Fruit fly (Drosophila melanogaster) whole organism, embryonic: ENCODE results near the gene pkaap.

Experiments used
- Antp ChIP-seq: fragments of 200-800 bp; sonication (Bioruptor generic); optimal IDR thresholded peaks from 3 replicates; lab custom pipeline; 2016; ENCODE audit warnings: missing biosample characterization, missing genetic modification characterization
- Atf-2 ChIP-seq: fragments of 200-800 bp; sonication (Bioruptor generic); optimal IDR thresholded peaks from 2 replicates; lab custom pipeline; 2016; ENCODE audit warnings: missing biosample characterization, missing genetic modification characterization
- CG10462 ChIP-seq: fragments of 200-800 bp; sonication (Bioruptor generic); optimal IDR thresholded peaks from 2 replicates; lab custom pipeline; 2016; ENCODE audit warnings: missing biosample characterization, missing genetic modification characterization
- CG11085 ChIP-seq: fragments of 200-800 bp; sonication (Bioruptor generic); IDR thresholded peaks from 2 replicates; pipeline ENCODE4 v1.3.6; 2022; ENCODE audit warnings: missing biosample characterization, missing genetic modification characterization
- CG15514 ChIP-seq: fragments of 200-800 bp; sonication (Bioruptor generic); optimal IDR thresholded peaks from 3 replicates; lab custom pipeline; 2017; ENCODE audit warnings: missing biosample characterization, missing genetic modification characterization, mild to moderate bottlenecking, moderate library complexity, missing genetic modification reagents
- CG16813 ChIP-seq: fragments of 200-800 bp; sonication (Bioruptor generic); IDR thresholded peaks from 3 replicates; pipeline ENCODE4 v1.3.6; 2022; ENCODE audit warnings: missing biosample characterization, missing genetic modification characterization; ENCODE audit not compliant: partially characterized antibody
- CG17829 ChIP-seq: fragments of 200-800 bp; optimal IDR thresholded peaks from 2 replicates; lab custom pipeline; 2019; ENCODE audit warnings: missing biosample characterization, mild to moderate bottlenecking, missing genetic modification characterization, moderate library complexity
- CG18619 ChIP-seq: fragments of 200-800 bp; sonication (Bioruptor generic); optimal IDR thresholded peaks from 3 replicates; lab custom pipeline; 2017; ENCODE audit warnings: missing biosample characterization, mild to moderate bottlenecking, missing genetic modification characterization
- CG3163 ChIP-seq: fragments of 200-800 bp; sonication (Bioruptor generic); optimal IDR thresholded peaks from 3 replicates; lab custom pipeline; 2016; ENCODE audit warnings: missing biosample characterization, missing genetic modification characterization
- CG34422 ChIP-seq: fragments of 200-800 bp; sonication (Bioruptor generic); IDR thresholded peaks from 3 replicates; pipeline ENCODE4 v1.3.6; 2022; ENCODE audit warnings: missing biosample characterization, missing genetic modification characterization
- CG6654 ChIP-seq: fragments of 200-800 bp; sonication (Bioruptor generic); optimal IDR thresholded peaks from 2 replicates; lab custom pipeline; 2017; ENCODE audit warnings: missing biosample characterization, mild to moderate bottlenecking, missing genetic modification characterization
- CG6854 ChIP-seq: fragments of 200-800 bp; sonication (Bioruptor generic); optimal IDR thresholded peaks from 3 replicates; lab custom pipeline; 2017; ENCODE audit warnings: missing biosample characterization, mild to moderate bottlenecking, missing genetic modification characterization
- CG7556 ChIP-seq: fragments of 200-800 bp; sonication (Bioruptor generic); optimal IDR thresholded peaks from 2 replicates; lab custom pipeline; 2017; ENCODE audit warnings: missing biosample characterization, mild to moderate bottlenecking, missing genetic modification characterization
- D19A ChIP-seq: fragments of 200-800 bp; optimal IDR thresholded peaks from 3 replicates; lab custom pipeline; 2019; ENCODE audit warnings: missing biosample characterization, mild to moderate bottlenecking, missing genetic modification characterization, moderate library complexity
- Dfd ChIP-seq, 2 experiments: fragments of >200 bp; optimal IDR thresholded peaks; 2 replicates each; lab custom pipeline; 2017; ENCODE audit warnings: missing biosample characterization in 2 of 2, missing genetic modification characterization in 2 of 2
- E2f2 ChIP-seq: fragments of 200-800 bp; sonication (Bioruptor generic); IDR thresholded peaks from 2 replicates; pipeline ENCODE4 v1.3.6; 2022; ENCODE audit warnings: missing biosample characterization, missing genetic modification characterization
- HLH4C ChIP-seq: fragments of 200-800 bp; sonication (Bioruptor generic); IDR thresholded peaks from 3 replicates; pipeline ENCODE4 v1.3.6; 2022; ENCODE audit warnings: missing biosample characterization, missing genetic modification characterization; ENCODE audit not compliant: partially characterized antibody
- Hr78 ChIP-seq, 2 experiments: fragments of 200-800 bp in 1 of 2; fragments of >200 bp in 1 of 2; sonication (Bioruptor generic) in 1 of 2; optimal IDR thresholded peaks; 2 replicates each; lab custom pipeline; 2017 to 2019; ENCODE audit warnings: missing biosample characterization in 2 of 2, missing genetic modification characterization in 2 of 2, mild to moderate bottlenecking in 1 of 2, moderate library complexity in 1 of 2
- Mad ChIP-seq: fragments of 200-800 bp; sonication (Bioruptor generic); optimal IDR thresholded peaks from 2 replicates; lab custom pipeline; 2016; ENCODE audit warnings: missing biosample characterization, missing genetic modification characterization
- NC2α ChIP-seq: fragments of 200-800 bp; sonication (Bioruptor generic); optimal IDR thresholded peaks from 2 replicates; lab custom pipeline; 2016; ENCODE audit warnings: missing biosample characterization, missing genetic modification characterization
- Pdp1 ChIP-seq, 2 experiments: fragments of 200-800 bp; sonication (Bioruptor generic); optimal IDR thresholded peaks; 3 replicates each; lab custom pipeline; 2016; ENCODE audit warnings: missing biosample characterization in 2 of 2, missing genetic modification characterization in 2 of 2, mild to moderate bottlenecking in 1 of 2, moderate library complexity in 1 of 2
- Ravus ChIP-seq: fragments of 200-800 bp; sonication (Bioruptor generic); IDR thresholded peaks from 2 replicates; pipeline ENCODE4 v1.3.6; 2022; ENCODE audit warnings: missing biosample characterization, missing genetic modification characterization
- Taf1 ChIP-seq: fragments of 200-800 bp; sonication (Bioruptor generic); IDR thresholded peaks from 2 replicates; pipeline ENCODE4 v1.3.6; 2022; ENCODE audit warnings: missing biosample characterization, missing genetic modification characterization
- ab ChIP-seq: fragments of 200-800 bp; sonication (Bioruptor generic); optimal IDR thresholded peaks from 2 replicates; lab custom pipeline; 2016; ENCODE audit warnings: missing biosample characterization, missing genetic modification characterization
- caup ChIP-seq: fragments of 200-800 bp; sonication (Bioruptor generic); optimal IDR thresholded peaks from 3 replicates; lab custom pipeline; 2017; ENCODE audit warnings: missing biosample characterization, mild to moderate bottlenecking, missing genetic modification characterization, moderate library complexity; ENCODE audit not compliant: severe bottlenecking
- crc ChIP-seq: fragments of 200-800 bp; sonication (Bioruptor generic); optimal IDR thresholded peaks from 2 replicates; lab custom pipeline; 2016; ENCODE audit warnings: missing biosample characterization, missing genetic modification characterization
- crp ChIP-seq, 2 experiments: fragments of 200-800 bp; sonication (Bioruptor generic); optimal IDR thresholded peaks; 2 replicates in 1 of 2; 3 replicates in 1 of 2; lab custom pipeline; 2017; ENCODE audit warnings: missing biosample characterization in 2 of 2, missing genetic modification characterization in 2 of 2, mild to moderate bottlenecking in 1 of 2, moderate library complexity in 1 of 2
- dm ChIP-seq: fragments of 200-800 bp; sonication (Bioruptor generic); optimal IDR thresholded peaks from 3 replicates; lab custom pipeline; 2016; ENCODE audit warnings: missing biosample characterization, missing genetic modification characterization
- dmrt11E ChIP-seq: fragments of 200-800 bp; sonication (Bioruptor generic); optimal IDR thresholded peaks from 3 replicates; lab custom pipeline; 2018; ENCODE audit warnings: missing biosample characterization, mild to moderate bottlenecking, missing genetic modification characterization, moderate library complexity
- dpn ChIP-seq, 2 experiments: fragments of 200-800 bp; sonication (Bioruptor generic); optimal IDR thresholded peaks; 3 replicates each; lab custom pipeline; 2016; ENCODE audit warnings: missing biosample characterization in 2 of 2, missing genetic modification characterization in 2 of 2
- ewg ChIP-seq: fragments of 200-800 bp; sonication (Bioruptor generic); optimal IDR thresholded peaks from 3 replicates; lab custom pipeline; 2017; ENCODE audit warnings: mild to moderate bottlenecking, missing biosample characterization, missing genetic modification reagents, missing genetic modification characterization
- exex ChIP-seq: fragments of 200-800 bp; sonication (Bioruptor generic); optimal IDR thresholded peaks from 4 replicates; lab custom pipeline; 2018; ENCODE audit warnings: missing biosample characterization, mild to moderate bottlenecking, missing genetic modification characterization, moderate library complexity
- ftz-f1 ChIP-seq: fragments of 200-800 bp; sonication (Bioruptor generic); optimal IDR thresholded peaks from 2 replicates; lab custom pipeline; 2016; ENCODE audit warnings: missing biosample characterization, missing genetic modification characterization
- gem ChIP-seq: fragments of 200-800 bp; sonication (Bioruptor generic); optimal IDR thresholded peaks from 2 replicates; lab custom pipeline; 2019; ENCODE audit warnings: missing biosample characterization, mild to moderate bottlenecking, missing genetic modification characterization, moderate library complexity
- ham ChIP-seq: fragments of 200-800 bp; sonication (Bioruptor generic); IDR thresholded peaks from 2 replicates; pipeline ENCODE4 v1.3.6; 2022; ENCODE audit warnings: missing biosample characterization, missing genetic modification characterization
- ind ChIP-seq: fragments of 200-800 bp; sonication (Bioruptor generic); optimal IDR thresholded peaks from 3 replicates; lab custom pipeline; 2016; ENCODE audit warnings: missing biosample characterization, missing genetic modification characterization
- kah ChIP-seq: fragments of 200-800 bp; sonication (Bioruptor generic); optimal IDR thresholded peaks from 2 replicates; lab custom pipeline; 2018; ENCODE audit warnings: missing biosample characterization, mild to moderate bottlenecking, missing genetic modification characterization
- oc ChIP-seq: fragments of 200-800 bp; sonication (Bioruptor generic); optimal IDR thresholded peaks from 2 replicates; lab custom pipeline; 2018; ENCODE audit warnings: missing biosample characterization, mild to moderate bottlenecking, missing genetic modification characterization, moderate library complexity
- org-1 ChIP-seq: fragments of 200-800 bp; sonication (Bioruptor generic); optimal IDR thresholded peaks from 2 replicates; lab custom pipeline; 2017; ENCODE audit warnings: missing biosample characterization, missing genetic modification characterization
- pfk ChIP-seq: fragments of 200-800 bp; sonication (Bioruptor generic); optimal IDR thresholded peaks from 2 replicates; lab custom pipeline; 2018; ENCODE audit warnings: missing biosample characterization, mild to moderate bottlenecking, missing genetic modification characterization, moderate library complexity
- pros ChIP-seq: fragments of 200-800 bp; sonication (Bioruptor generic); optimal IDR thresholded peaks from 3 replicates; lab custom pipeline; 2019; ENCODE audit warnings: missing biosample characterization, mild to moderate bottlenecking, missing genetic modification characterization, moderate library complexity
- ranshi ChIP-seq: fragments of 200-800 bp; sonication (Bioruptor generic); IDR thresholded peaks from 2 replicates; pipeline ENCODE4 v1.3.6; 2022; ENCODE audit warnings: missing biosample characterization, missing genetic modification characterization
- sc ChIP-seq, 3 experiments: fragments of >200 bp in 2 of 3; fragments of 200-800 bp in 1 of 3; sonication (Bioruptor generic) in 1 of 3; optimal IDR thresholded peaks; 2 replicates in 2 of 3; 3 replicates in 1 of 3; lab custom pipeline; 2017; ENCODE audit warnings: mild to moderate bottlenecking in 1 of 3, missing biosample characterization in 1 of 3, missing genetic modification characterization in 1 of 3, missing genetic modification reagents in 1 of 3
- seq ChIP-seq: fragments of 200-800 bp; sonication (Bioruptor generic); IDR thresholded peaks from 2 replicates; pipeline ENCODE4 v1.3.6; 2022; ENCODE audit warnings: missing biosample characterization, missing genetic modification characterization
- sna ChIP-seq: fragments of 200-800 bp; sonication (Bioruptor generic); IDR thresholded peaks from 2 replicates; pipeline ENCODE4 v1.3.6; 2022; ENCODE audit warnings: missing biosample characterization, missing genetic modification characterization; ENCODE audit not compliant: partially characterized antibody
- tap ChIP-seq: fragments of 200-800 bp; optimal IDR thresholded peaks from 3 replicates; lab custom pipeline; 2019; ENCODE audit warnings: missing biosample characterization, mild to moderate bottlenecking, missing genetic modification characterization, moderate library complexity
- zen ChIP-seq: fragments of 200-800 bp; sonication (Bioruptor generic); optimal IDR thresholded peaks from 3 replicates; lab custom pipeline; 2018; ENCODE audit warnings: missing biosample characterization, mild to moderate bottlenecking, missing genetic modification characterization, moderate library complexity

pkaap gene

dm6 chr2L:16299466-16300311 lies 11.6 kb downstream of the pkaap start, which contains the start of the genes heix and CG17328 (continued):
- TF ChIP-seq Ravus (GFP tag; lab: Robert Waterston, UW) (peak; percentile 3; the same call in 1 of the 2 replicates), gem (tag; lab: Kevin White, UChicago) (no peak), ind (GFP tag; lab: Kevin White, UChicago) (peak; percentile 79), E2f2 (peak; percentile 48), pfk (GFP tag; lab: Kevin White, UChicago) (no peak), CG17829 (peak; percentile 71), CG34422 (GFP tag; lab: Robert Waterston, UW) (peak; percentile 60), org-1 (GFP tag; lab: Kevin White, UChicago) (peak; percentile 20), Mad (GFP tag; lab: Kevin White, UChicago) (peak; percentile 69), CG15514 (GFP tag; lab: Kevin White, UChicago) (peak; percentile 43), ewg (GFP tag; lab: Kevin White, UChicago) (peak; percentile 48), Taf1 (peak; percentile 69; the same call in 1 of the 2 replicates), kah (GFP tag; lab: Kevin White, UChicago) (peak; percentile 93), tap (tag; lab: Kevin White, UChicago) (no peak), dpn (GFP tag; optimal IDR thresholded peaks at IDR 0.05; lab: Kevin White, UChicago) (peak; percentile 70 to 72), Dfd (GFP tag; optimal IDR thresholded peaks at IDR 0.05; lab: Kevin White, UChicago) (no peak), CG16813 (GFP tag; lab: Robert Waterston, UW) (no peak), Atf-2 (GFP tag; lab: Kevin White, UChicago) (peak; percentile 77), dmrt11E (tag; lab: Kevin White, UChicago) (peak; percentile 59), sna (GFP tag; lab: Robert Waterston, UW) (no peak), ranshi (0 out of 2 replicates have a peak, but pooled peaks have one; percentile 71), dm (GFP tag; lab: Kevin White, UChicago) (peak; percentile 26), NC2α (peak; percentile 27), caup (GFP tag; lab: Kevin White, UChicago) (peak; percentile 64), oc (no peak), HLH4C (GFP tag; lab: Robert Waterston, UW) (no peak), ftz-f1 (GFP tag; lab: Kevin White, UChicago) (peak; percentile 67), CG18619 (GFP tag; lab: Kevin White, UChicago) (peak; percentile 70), exex (tag; lab: Kevin White, UChicago) (no peak), Antp (GFP tag; lab: Kevin White, UChicago) (peak; percentile 55), sc (optimal IDR thresholded peaks at IDR 0.05; lab: Kevin White, UChicago) (no peak), sc (GFP tag; optimal IDR thresholded peaks at IDR 0.05; lab: Kevin White, UChicago) (no peak), ham (GFP tag; lab: Robert Waterston, UW) (no peak; the same call in 1 of the 2 replicates), CG10462 (peak; percentile 13), Pdp1 (GFP tag; optimal IDR thresholded peaks at IDR 0.05; lab: Kevin White, UChicago) (peak; percentile 53 to 74), ab (GFP tag; lab: Kevin White, UChicago) (peak; percentile 32), crp (GFP tag; optimal IDR thresholded peaks at IDR 0.05; lab: Kevin White, UChicago) (peak; percentile 37 to 94), CG7556 (GFP tag; lab: Kevin White, UChicago) (peak; percentile 72), Hr78 (GFP tag; optimal IDR thresholded peaks at IDR 0.05; lab: Kevin White, UChicago) (no peak), seq (GFP tag; lab: Robert Waterston, UW) (peak; percentile 28; the same call in 1 of the 2 replicates), CG11085 (GFP tag; lab: Robert Waterston, UW) (peak; percentile 54), crc (GFP tag; lab: Kevin White, UChicago) (peak; percentile 57), zen (tag; lab: Kevin White, UChicago) (peak; percentile 54), D19A (tag; lab: Kevin White, UChicago) (no peak), pros (GFP tag; lab: Kevin White, UChicago) (no peak), CG6654 (GFP tag; lab: Kevin White, UChicago) (no peak), CG3163 (GFP tag; lab: Kevin White, UChicago) (no peak), CG6854 (peak; percentile 26)
